Worm (Caenorhabditis elegans): ENCODE results near the gene F47B10.3.

DNA sequence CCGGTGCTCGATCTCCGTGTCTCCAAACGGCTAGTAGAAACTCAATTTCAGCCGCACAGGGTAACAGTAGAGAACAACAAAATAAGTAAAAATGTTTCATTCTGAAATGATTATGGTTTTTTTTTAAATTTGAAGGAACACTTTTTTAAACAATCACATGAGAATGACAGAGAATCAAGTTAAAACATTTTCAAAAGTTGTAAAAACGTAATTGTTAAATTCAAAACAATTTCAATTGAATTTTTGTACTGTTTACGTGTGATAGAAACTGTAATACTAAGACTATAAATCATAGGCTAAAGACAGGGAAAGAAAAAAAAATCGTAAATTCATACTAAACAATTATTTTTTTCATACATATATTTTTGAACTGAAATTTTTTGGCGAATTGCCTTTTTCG lies 49.3 kb downstream of the F47B10.3 start, which contains the start of gene pho-7:
- no peak for TF ChIP-seq T20F7.1 (GFP tag; optimal IDR thresholded peaks at IDR 0.05)
- TF ChIP-seq pqm-1 (tag; optimal IDR thresholded peaks at IDR 0.05), result no peak
- no peak for TF ChIP-seq daf-16 (GFP tag; optimal IDR thresholded peaks at IDR 0.05)
- no peak for TF ChIP-seq daf-16 (tag; optimal IDR thresholded peaks at IDR 0.05)
- TF ChIP-seq mxl-2 (GFP tag; conservative IDR thresholded peaks at IDR 0.05), result no peak
- no peak for TF ChIP-seq nhr-237 (tag; optimal IDR thresholded peaks at IDR 0.05)
- no peak for TF ChIP-seq zag-1 (tag; optimal IDR thresholded peaks at IDR 0.05)
- no peak for TF ChIP-seq lin-38 (GFP tag; IDR thresholded peaks at IDR 0.05)
- no peak for TF ChIP-seq unc-62 (GFP tag; optimal IDR thresholded peaks at IDR 0.05 in 1 of 2)
- TF ChIP-seq unc-62 (tag; optimal IDR thresholded peaks at IDR 0.05), result no peak
- TF ChIP-seq hmg-1.1 (GFP tag; IDR thresholded peaks at IDR 0.05), result no peak
- TF ChIP-seq snpc-1.2 (GFP tag; IDR thresholded peaks at IDR 0.05), result no peak

All from whole organism, L4 larva.